Worm (Caenorhabditis elegans) whole organism, mixed stage, embryonic: Measurements from ENCODE around the gene spe-26.

ENCODE experiments used
- blmp-1 ChIP-seq: fragments of 150-350 bp; optimal IDR thresholded peaks from 2 replicates; lab custom pipeline; 2014; ENCODE audit warnings: missing biosample characterization, missing genetic modification characterization
- ceh-39 ChIP-seq: fragments of 150-350 bp; optimal IDR thresholded peaks from 2 replicates; lab custom pipeline; 2014; ENCODE audit warnings: missing biosample characterization, missing genetic modification characterization
- cnd-1 ChIP-seq: fragments of 200-800 bp; sonication (Bioruptor generic); optimal IDR thresholded peaks from 2 replicates; lab custom pipeline; 2018; ENCODE audit warnings: mild to moderate bottlenecking, missing genetic modification characterization, missing compliant biosample characterization
- elt-1 ChIP-seq: sonication (generic microtip); optimal IDR thresholded peaks from 2 replicates; lab custom pipeline; 2017; ENCODE audit warnings: missing genetic modification characterization, mild to moderate bottlenecking, missing compliant biosample characterization, antibody characterized with exemption, moderate library complexity, borderline replicate concordance; ENCODE audit not compliant: insufficient read depth
- lin-13 ChIP-seq: fragments of 150-350 bp; optimal IDR thresholded peaks from 2 replicates; lab custom pipeline; 2014; ENCODE audit warnings: missing biosample characterization, missing genetic modification characterization
- mab-5 ChIP-seq: fragments of 150-350 bp; optimal IDR thresholded peaks from 2 replicates; lab custom pipeline; 2014; ENCODE audit warnings: missing biosample characterization, missing genetic modification characterization
- mep-1 ChIP-seq: fragments of 150-350 bp; optimal IDR thresholded peaks from 2 replicates; lab custom pipeline; 2017; ENCODE audit warnings: missing biosample characterization, missing genetic modification reagents, missing genetic modification characterization, inconsistent platforms
- mls-2 ChIP-seq: sonication (generic microtip); optimal IDR thresholded peaks from 2 replicates; lab custom pipeline; 2016; ENCODE audit warnings: mild to moderate bottlenecking, missing genetic modification characterization, moderate library complexity, missing compliant biosample characterization
- nhr-12 ChIP-seq: fragments of 150-350 bp; optimal IDR thresholded peaks from 2 replicates; lab custom pipeline; 2014; ENCODE audit warnings: missing biosample characterization, missing genetic modification characterization
- sem-2 ChIP-seq: fragments of 200-800 bp; sonication (Bioruptor generic); optimal IDR thresholded peaks from 2 replicates; lab custom pipeline; 2018; ENCODE audit warnings: mild to moderate bottlenecking, missing genetic modification characterization, missing compliant biosample characterization
- snpc-4 ChIP-seq: fragments of 150-350 bp; optimal IDR thresholded peaks from 2 replicates; lab custom pipeline; 2014; ENCODE audit warnings: missing biosample characterization, missing genetic modification characterization
- unc-62 ChIP-seq: fragments of 150-350 bp; optimal IDR thresholded peaks from 2 replicates; lab custom pipeline; 2014; ENCODE audit warnings: missing biosample characterization, missing genetic modification reagents, missing genetic modification characterization
- ztf-11 ChIP-seq: fragments of 150-350 bp; optimal IDR thresholded peaks from 2 replicates; lab custom pipeline; 2014; ENCODE audit warnings: missing biosample characterization, missing genetic modification characterization

DNA sequence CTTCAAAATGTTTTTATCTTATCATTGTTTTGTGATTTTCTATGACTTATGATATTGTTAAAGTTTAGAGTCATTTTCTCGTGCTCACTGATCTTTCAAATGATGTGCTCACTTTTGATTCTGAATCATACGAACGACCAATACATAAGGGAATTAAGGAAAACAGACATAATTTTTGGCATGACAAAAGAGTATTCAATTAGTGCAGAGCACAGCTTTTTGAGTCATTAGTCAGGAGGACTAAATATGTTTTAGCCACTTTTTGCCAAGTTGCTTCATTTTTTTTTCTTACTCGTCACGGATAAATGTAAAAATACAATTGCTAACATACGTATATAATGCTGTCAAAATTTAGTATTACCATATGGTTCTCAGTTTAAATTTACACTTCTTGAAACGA lies 37.4 kb upstream of the spe-26 start, which contains the start of gene F13B12.2:
- TF ChIP-seq lin-13 (no peak), sem-2 (GFP tag; lab: Kevin White, UChicago) (no peak), mab-5 (no peak), ztf-11 (tag; lab: Kevin White, UChicago) (no peak), snpc-4 (no peak), elt-1 (tag; lab: Kevin White, UChicago) (no peak), mep-1 (tag; lab: Kevin White, UChicago) (no peak), ceh-39 (tag; lab: Kevin White, UChicago) (no peak), blmp-1 (tag; lab: Kevin White, UChicago) (no peak), unc-62 (GFP tag; lab: Kevin White, UChicago) (no peak), nhr-12 (tag; lab: Kevin White, UChicago) (no peak), mls-2 (tag; lab: Kevin White, UChicago) (no peak), cnd-1 (no peak)
